Worm (Caenorhabditis elegans): ENCODE data around the gene htz-1.

ce11 chrIV:4469055-4469454 lies 23.0 kb downstream of the htz-1 start:
- no peak for TF ChIP-seq somi-1 (GFP tag; optimal IDR thresholded peaks at IDR 0.05)
- TF ChIP-seq hlh-12 (tag; optimal IDR thresholded peaks at IDR 0.05): no peak
- no peak for TF ChIP-seq ztf-22 (GFP tag; optimal IDR thresholded peaks at IDR 0.05)
